Worm (Caenorhabditis elegans): ENCODE measurements around the gene ubc-20.

ubc-20 gene

DNA sequence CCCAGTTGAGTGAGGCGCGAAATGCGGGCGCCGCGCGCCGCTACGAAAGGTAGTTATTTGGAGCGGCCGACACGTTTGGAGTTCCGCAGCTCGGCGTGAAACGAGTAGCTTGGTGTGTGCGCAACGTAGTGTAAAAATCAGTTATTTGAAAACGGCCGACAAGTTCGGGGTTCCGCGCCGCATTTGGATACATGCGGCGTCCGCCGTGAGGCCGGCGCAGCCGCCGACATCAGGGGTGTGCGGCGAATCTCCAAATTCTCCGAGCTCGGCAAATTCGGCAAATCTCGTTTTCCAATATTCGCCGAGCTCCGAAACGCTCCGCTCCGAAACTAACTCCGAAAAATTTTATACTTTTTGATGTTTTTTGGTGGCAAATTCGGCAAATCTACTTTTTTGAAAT is 30.7 kb upstream of the ubc-20 start:
- no peak for TF ChIP-seq elt-3 (tag; optimal IDR thresholded peaks at IDR 0.05)
- TF ChIP-seq nhr-77 (tag; optimal IDR thresholded peaks at IDR 0.05), result no peak
- no peak for TF ChIP-seq sem-4 (tag; optimal IDR thresholded peaks at IDR 0.05)
- no peak for TF ChIP-seq nhr-129 (tag; optimal IDR thresholded peaks at IDR 0.05)
- no peak for TF ChIP-seq dmd-4 (tag; optimal IDR thresholded peaks at IDR 0.05)
- no peak for TF ChIP-seq mab-5 (tag; optimal IDR thresholded peaks at IDR 0.05)
- TF ChIP-seq snpc-4 (tag; optimal IDR thresholded peaks at IDR 0.05), result no peak
- TF ChIP-seq sma-9 (GFP tag; optimal IDR thresholded peaks at IDR 0.05), result no peak
- TF ChIP-seq sma-9 (tag; optimal IDR thresholded peaks at IDR 0.05), result no peak
- no peak for TF ChIP-seq C34F6.9 (tag; optimal IDR thresholded peaks at IDR 0.05)
- TF ChIP-seq lsy-2 (tag; optimal IDR thresholded peaks at IDR 0.05), result no peak
- TF ChIP-seq crh-2 (tag; optimal IDR thresholded peaks at IDR 0.05), result no peak
- TF ChIP-seq nhr-6 (tag; optimal IDR thresholded peaks at IDR 0.05), result no peak
- TF ChIP-seq nhr-12 (tag; optimal IDR thresholded peaks at IDR 0.05), result no peak
- TF ChIP-seq ceh-16 (tag; optimal IDR thresholded peaks at IDR 0.05), result no peak
- TF ChIP-seq peb-1 (tag; optimal IDR thresholded peaks at IDR 0.05), result no peak
- no peak for TF ChIP-seq ZK546.5 (tag; optimal IDR thresholded peaks at IDR 0.05)
- no peak for TF ChIP-seq alr-1 (tag; optimal IDR thresholded peaks at IDR 0.05)
- no peak for TF ChIP-seq nhr-11 (tag; optimal IDR thresholded peaks at IDR 0.05)
- TF ChIP-seq lin-39 (tag; optimal IDR thresholded peaks at IDR 0.05), result no peak

DNA sequence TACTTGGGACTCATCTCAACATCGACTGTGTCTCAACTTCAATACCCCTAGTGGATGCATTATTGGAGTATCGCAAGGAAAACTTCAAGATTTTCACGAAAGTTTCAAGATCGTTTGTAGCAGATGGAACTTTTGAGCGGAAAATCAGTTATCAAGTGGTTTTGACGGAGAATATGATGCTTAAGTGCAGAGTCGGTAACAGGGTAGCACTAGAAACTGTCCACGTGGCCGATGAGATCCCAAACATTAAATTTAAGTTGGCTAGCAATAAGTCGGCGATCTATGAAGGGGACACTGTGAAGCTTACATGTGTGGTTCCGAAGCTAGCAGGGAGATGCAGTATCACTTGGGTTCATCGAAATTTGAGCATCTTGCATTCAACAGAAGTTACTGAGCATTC is 29.5 kb upstream of the ubc-20 start:
- TF ChIP-seq F13H6.1 (tag; optimal IDR thresholded peaks at IDR 0.05), result no peak
- no peak for TF ChIP-seq nhr-11 (tag; optimal IDR thresholded peaks at IDR 0.05)
- TF ChIP-seq gmeb-1 (tag; optimal IDR thresholded peaks at IDR 0.05), result no peak
- no peak for TF ChIP-seq nhr-23 (tag; optimal IDR thresholded peaks at IDR 0.05)
- no peak for TF ChIP-seq crh-2 (tag; optimal IDR thresholded peaks at IDR 0.05)
- TF ChIP-seq sem-4 (tag; optimal IDR thresholded peaks at IDR 0.05), result no peak
- no peak for TF ChIP-seq ZK546.5 (tag; optimal IDR thresholded peaks at IDR 0.05)
- no peak for TF ChIP-seq elt-1 (tag; optimal IDR thresholded peaks at IDR 0.05)
- no peak for TF ChIP-seq nhr-21 (tag; optimal IDR thresholded peaks at IDR 0.05)
- TF ChIP-seq ztf-1 (GFP tag; conservative IDR thresholded peaks at IDR 0.05), result no peak

ce11 chrIII:159665-160064 is 29.0 kb upstream of the ubc-20 start:
- TF ChIP-seq ceh-82 (tag; optimal IDR thresholded peaks at IDR 0.05) (no peak), mab-5 (tag; optimal IDR thresholded peaks at IDR 0.05) (no peak), nhr-6 (tag; optimal IDR thresholded peaks at IDR 0.05) (no peak), mbf-1 (tag; optimal IDR thresholded peaks at IDR 0.05) (no peak)

DNA sequence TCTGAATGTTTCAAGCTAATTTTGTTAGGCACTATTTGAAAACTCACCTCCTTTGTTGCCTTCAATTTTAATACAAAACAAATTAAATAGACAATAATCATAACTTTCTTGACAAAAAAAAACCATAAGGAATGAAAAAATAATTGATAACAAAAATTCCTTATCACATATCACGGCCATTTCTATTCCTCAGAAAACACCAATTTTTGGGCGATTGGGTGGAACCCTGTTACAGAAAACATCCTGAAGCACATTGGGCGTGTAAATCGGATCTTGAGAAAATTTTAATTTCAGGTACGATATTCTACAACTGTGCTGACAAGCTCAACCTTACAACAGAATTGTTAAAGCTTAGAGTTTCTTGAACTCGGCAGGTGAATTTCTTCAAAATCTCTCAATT is 23.9 kb upstream of the ubc-20 start, which contains the start of gene F40G9.8:
TSS of gene F40G9.8 (minus strand) at position 101 of the 400 bp plus-strand sequence.
- TF ChIP-seq peb-1 (tag; optimal IDR thresholded peaks at IDR 0.05) (no peak), ama-1 (optimal IDR thresholded peaks at IDR 0.05) (no peak), F13H6.1 (tag; optimal IDR thresholded peaks at IDR 0.05) (no peak), ceh-16 (tag; optimal IDR thresholded peaks at IDR 0.05) (no peak), R02D3.7 (tag; optimal IDR thresholded peaks at IDR 0.05) (no peak), nhr-129 (tag; optimal IDR thresholded peaks at IDR 0.05) (no peak), crh-2 (tag; optimal IDR thresholded peaks at IDR 0.05) (no peak), nhr-10 (tag; optimal IDR thresholded peaks at IDR 0.05) (no peak), nhr-23 (tag; optimal IDR thresholded peaks at IDR 0.05) (no peak), gmeb-1 (tag; optimal IDR thresholded peaks at IDR 0.05) (no peak), elt-1 (tag; optimal IDR thresholded peaks at IDR 0.05) (no peak), snpc-4 (tag; optimal IDR thresholded peaks at IDR 0.05) (no peak), ZK546.5 (tag; optimal IDR thresholded peaks at IDR 0.05) (no peak)

- TF ChIP-seq peb-1 (tag; optimal IDR thresholded peaks at IDR 0.05) (no peak), unc-39 (tag; optimal IDR thresholded peaks at IDR 0.05) (no peak), alr-1 (tag; optimal IDR thresholded peaks at IDR 0.05) (no peak), nhr-237 (tag; optimal IDR thresholded peaks at IDR 0.05) (no peak), aly-2 (tag; optimal IDR thresholded peaks at IDR 0.05) (no peak), lin-13 (GFP tag; optimal IDR thresholded peaks at IDR 0.05) (no peak)
Observed at ce11 chrIII:165390-165789, 23.2 kb upstream of the ubc-20 start, which contains the start of gene F40G9.7. Gene F40G9.7, plus strand, starts transcription at chrIII:165690.

ce11 chrIII:169478-169877 is 19.2 kb upstream of the ubc-20 start, which contains the start of gene F40G9.18:
Gene F40G9.18, minus strand, starts transcription at chrIII:169578.
- TF ChIP-seq snpc-4 (tag; optimal IDR thresholded peaks at IDR 0.05), result no peak
- no peak for TF ChIP-seq nhr-23 (tag; optimal IDR thresholded peaks at IDR 0.05)
